Worm (Caenorhabditis elegans): ENCODE data around the gene lsm-7.
"Not testable (repeated sequence)": the region's sequence is repeated elsewhere in the genome, so short reads cannot be mapped to it uniquely, and the experiment has no call there.

Gene lsm-7

DNA sequence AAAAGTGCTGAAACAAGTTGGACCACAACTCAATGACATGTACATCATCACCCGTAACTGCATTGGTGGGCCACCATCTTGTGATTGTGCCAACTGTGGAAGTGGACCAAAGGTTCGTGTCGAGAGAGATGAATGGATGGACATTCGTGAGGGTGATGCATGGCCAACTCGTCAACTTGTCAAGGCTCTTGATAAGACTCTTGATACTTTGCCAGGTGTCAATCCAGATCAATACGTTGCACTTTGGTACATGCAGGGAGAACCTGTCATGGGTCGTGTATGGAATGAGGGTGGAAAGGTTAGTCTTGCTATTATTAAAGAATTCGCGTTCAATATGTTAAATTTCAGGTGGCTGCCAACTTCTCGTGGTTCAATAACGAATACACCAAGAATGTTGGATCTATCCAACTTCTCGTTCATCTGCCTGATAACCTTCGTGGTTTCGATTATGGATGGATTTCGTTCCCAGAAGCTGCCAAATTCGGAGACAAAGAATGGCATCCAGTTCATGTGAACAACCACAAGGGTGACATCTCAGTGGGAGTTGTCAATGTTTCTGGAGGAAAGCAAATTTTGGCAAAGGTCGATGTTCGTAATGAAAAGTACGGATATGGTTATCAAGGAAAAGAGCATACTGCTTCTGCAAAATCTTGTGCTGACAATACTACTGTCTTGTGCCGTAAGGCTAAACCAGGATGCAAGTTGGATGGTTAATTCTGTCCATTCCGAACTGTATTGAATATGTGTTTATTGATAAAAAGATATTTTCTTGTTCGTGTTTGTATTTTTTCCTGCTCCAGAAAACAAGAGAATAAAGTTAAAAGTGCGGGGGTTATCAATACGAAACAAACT lies 17.3 kb downstream of the lsm-7 start:
- TF ChIP-seq dao-5 (tag; optimal IDR thresholded peaks at IDR 0.05) (no peak), W03F9.2 (tag; optimal IDR thresholded peaks at IDR 0.05) (no peak), him-1 (tag; optimal IDR thresholded peaks at IDR 0.05) (no peak)

DNA sequence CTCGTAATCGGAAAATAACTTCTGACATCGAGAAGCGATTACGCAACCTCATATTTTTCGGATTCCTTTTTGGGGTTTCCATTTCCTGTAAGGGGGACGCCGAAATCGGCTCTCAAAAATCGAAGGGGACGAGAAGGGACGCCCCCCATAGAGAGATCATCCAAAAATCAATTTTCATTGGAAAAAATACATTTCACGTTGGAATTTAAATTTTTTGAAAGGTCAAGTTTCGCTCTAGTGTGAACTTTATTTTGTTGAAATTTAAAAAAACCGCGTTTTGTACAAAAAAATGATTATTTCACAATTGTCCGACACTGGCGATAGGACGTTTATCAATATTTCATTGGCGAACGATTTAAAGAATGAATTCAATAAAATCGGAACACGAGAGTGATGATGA lies 18.7 kb downstream of the lsm-7 start, which contains the start of gene Y69E1A.3:
TSS of gene Y69E1A.3 (plus strand) at position 301 of the 400 bp plus-strand sequence.
- TF ChIP-seq him-1 (tag; optimal IDR thresholded peaks at IDR 0.05) (no peak), dao-5 (tag; optimal IDR thresholded peaks at IDR 0.05) (no peak), W03F9.2 (tag; optimal IDR thresholded peaks at IDR 0.05) (no peak)

DNA sequence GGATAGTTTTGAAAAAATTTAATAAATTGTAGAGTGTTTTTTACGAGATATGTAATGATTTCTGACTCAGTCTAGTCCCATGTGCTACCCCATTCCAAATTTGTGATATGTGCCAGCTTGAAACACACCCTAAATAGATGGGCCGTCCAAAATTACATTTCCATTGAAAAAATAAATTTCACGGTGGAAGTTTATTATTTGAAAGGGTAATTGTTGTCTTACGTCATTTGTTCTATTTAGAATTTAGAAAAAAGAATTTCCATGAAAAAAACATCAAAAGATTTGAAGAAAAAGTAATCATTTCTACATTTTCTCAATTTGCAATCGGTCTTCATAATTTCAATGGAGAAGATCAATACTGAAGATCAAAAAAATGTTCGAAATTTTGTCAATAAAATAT lies 21.7 kb downstream of the lsm-7 start, which contains the start of gene Y69E1A.4:
TSS of gene Y69E1A.4 (plus strand) at position 301 of the 400 bp plus-strand sequence.
- TF ChIP-seq dao-5, him-1, W03F9.2 (tag; optimal IDR thresholded peaks at IDR 0.05): not testable (repeated sequence)

DNA sequence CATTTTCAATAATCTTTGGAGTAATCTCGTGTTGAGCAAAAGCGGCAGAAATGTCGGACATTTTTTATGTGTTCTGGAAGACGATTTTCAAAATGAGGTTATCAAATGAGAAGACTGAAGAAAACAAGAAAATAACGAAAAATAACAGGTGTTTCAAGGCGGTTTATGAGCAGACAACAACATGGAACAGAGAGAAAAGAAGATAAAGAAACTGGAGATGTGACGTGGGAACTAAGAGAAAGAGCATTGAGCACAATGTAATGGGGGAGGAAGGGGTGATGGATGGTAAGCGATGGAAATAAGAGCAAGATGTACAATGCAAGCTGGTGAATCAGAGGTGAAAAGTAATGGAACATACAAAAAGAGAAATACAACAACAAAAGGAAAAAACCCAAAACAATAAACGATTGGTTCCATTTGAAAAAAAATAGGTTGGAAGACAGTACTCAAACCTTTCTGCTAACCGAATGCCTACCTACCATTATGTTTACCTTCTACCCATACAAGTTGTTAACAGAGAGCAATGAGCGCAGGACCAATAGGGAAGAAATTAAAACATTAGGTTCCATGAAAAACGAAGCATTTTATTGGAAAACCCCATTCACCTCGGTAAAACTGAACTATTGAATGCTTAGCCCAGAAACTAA lies 24.4 kb downstream of the lsm-7 start, which contains the start of gene Y69E1A.5:
TSS of gene Y69E1A.5 (minus strand) at position 73 of the 647 bp plus-strand sequence.
- TF ChIP-seq dao-5 (tag; optimal IDR thresholded peaks at IDR 0.05), result no peak
- TF ChIP-seq him-1 (tag; optimal IDR thresholded peaks at IDR 0.05), result no peak
- TF ChIP-seq W03F9.2 (tag; optimal IDR thresholded peaks at IDR 0.05), result no peak

DNA sequence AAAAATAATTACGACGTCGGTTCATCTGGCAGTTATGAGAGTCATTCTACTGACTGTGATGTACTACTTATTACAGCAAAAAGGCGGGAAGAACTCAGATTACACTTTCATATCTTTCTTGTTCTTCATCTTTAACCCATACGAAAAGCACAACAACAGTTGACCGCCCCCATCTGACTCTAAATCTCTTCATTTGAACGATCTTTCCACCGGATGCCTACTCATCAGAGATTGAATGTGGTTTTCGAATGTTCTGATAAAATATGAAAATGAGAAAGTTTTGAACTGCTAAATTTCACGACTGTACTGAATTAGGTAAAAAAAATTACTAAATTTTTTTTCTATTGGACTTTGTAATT lies 24.9 kb downstream of the lsm-7 start, which contains the start of gene sri-19:
TSS of gene sri-19 (plus strand) at position 143 of the 359 bp plus-strand sequence.
- TF ChIP-seq him-1 (tag; optimal IDR thresholded peaks at IDR 0.05), result no peak
- no peak for TF ChIP-seq W03F9.2 (tag; optimal IDR thresholded peaks at IDR 0.05)
- no peak for TF ChIP-seq dao-5 (tag; optimal IDR thresholded peaks at IDR 0.05)

DNA sequence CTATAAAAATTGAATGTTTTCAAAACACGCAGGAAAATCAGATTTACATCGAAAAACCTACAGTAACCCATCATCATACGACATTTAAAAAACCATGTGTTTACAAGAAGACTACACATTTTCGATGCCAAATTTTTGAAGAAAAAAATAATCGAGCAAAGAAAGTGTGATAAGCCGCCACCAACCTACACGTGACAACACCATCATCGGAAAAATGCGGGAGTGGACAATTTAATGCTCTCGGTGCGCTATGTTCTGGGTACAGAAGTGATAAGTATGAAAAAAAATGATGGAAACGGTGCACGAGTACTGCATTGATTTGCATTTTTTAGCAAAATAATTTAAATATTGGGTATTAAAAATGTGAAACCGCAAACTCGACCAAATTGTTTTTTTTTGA lies 31.4 kb downstream of the lsm-7 start:
- TF ChIP-seq dao-5 (tag; optimal IDR thresholded peaks at IDR 0.05) (no peak), him-1 (tag; optimal IDR thresholded peaks at IDR 0.05) (no peak), W03F9.2 (tag; optimal IDR thresholded peaks at IDR 0.05) (no peak)

DNA sequence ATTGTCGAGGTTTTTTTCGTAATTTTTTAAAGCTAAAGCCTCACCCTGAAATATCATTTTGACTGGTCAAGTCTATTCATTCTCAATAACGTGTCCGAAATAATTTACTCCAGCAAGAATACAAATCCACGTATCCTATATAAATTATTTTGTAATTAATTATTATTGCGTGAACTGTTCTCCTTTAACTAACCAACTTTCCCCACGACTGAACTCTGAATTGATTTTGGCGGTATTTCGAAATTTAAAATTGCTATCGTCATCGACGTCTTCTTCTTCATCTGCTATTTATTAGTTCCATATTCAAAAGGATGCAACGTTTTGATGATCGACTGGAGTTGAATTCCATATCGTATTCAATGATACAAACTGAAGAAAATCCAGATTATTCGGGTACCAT lies 33.1 kb downstream of the lsm-7 start, which contains the start of the genes aqp-3 and Y69E1A.8:
TSS of gene aqp-3 (minus strand) at position 101 of the 400 bp plus-strand sequence.
TSS of gene Y69E1A.8 (plus strand) at position 246 of the 400 bp plus-strand sequence.
- TF ChIP-seq W03F9.2 (tag; optimal IDR thresholded peaks at IDR 0.05), result no peak
- no peak for TF ChIP-seq him-1 (tag; optimal IDR thresholded peaks at IDR 0.05)

DNA sequence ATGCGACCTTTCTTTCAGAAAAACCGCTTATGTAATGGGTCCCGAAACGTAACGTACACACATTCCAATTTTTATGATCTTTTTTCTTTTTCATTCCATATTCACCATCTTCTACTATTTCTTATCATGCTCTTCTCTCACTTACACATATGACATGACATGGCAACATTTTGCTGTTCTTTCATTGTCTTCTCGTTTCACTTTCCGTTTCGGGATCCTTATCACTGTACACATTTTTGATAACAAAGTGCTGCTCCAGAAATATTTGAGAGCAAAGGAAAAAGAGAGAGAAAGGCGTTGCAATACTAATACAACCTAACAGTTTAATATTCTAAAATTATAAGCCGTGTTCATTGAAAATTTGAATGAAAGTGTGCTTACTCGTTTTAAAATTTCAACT lies 37.0 kb downstream of the lsm-7 start:
- TF ChIP-seq W03F9.2 (tag; optimal IDR thresholded peaks at IDR 0.05) (no peak), him-1 (tag; optimal IDR thresholded peaks at IDR 0.05) (no peak)

DNA sequence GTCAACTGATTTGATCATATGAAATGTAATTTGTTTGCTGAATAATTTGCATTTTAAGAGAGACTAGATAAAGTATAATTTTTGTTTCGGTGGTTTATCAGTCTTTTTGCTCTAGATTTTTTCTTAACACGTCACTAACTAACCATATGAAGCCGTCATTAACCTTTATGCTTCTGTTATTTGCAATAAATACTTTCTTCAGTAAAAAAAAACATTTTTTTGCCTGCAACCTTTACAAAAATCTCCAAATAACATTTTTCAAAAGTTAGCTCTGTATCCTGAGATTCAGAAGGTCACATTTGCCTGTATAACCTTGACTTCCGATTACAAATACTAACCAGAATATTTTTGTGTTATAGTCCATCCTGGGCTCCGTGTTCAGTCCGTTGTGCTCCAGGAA lies 37.5 kb downstream of the lsm-7 start:
- TF ChIP-seq him-1 (tag; optimal IDR thresholded peaks at IDR 0.05), result no peak
- TF ChIP-seq dao-5 (tag; optimal IDR thresholded peaks at IDR 0.05), result no peak
- no peak for TF ChIP-seq W03F9.2 (tag; optimal IDR thresholded peaks at IDR 0.05)

DNA sequence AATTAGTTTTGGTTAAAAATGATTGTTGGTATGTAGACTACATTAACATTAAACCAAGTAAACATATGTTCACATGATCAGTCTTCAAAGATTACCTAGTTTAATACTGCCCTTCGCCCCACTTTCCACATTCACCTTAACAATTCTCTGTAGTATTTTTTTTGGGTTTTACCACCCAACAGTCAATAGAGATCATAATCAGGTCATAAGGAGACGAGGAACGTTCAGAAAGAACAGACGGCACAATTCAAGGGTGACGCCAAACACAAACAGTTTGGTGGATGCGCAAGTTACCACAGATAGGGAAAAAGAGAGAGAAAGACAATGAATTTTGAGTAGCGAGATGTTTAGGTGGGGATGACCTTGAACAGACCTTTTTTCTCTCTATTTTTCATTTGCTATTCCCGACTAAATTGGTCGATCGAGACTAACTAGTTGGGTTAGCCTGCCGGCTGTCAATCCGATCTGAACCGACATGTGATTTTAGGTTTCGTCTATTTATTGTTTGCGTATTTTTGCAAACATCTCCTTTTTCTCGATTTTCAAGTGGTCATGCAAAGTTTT lies 38.4 kb downstream of the lsm-7 start:
- no peak for TF ChIP-seq W03F9.2 (tag; optimal IDR thresholded peaks at IDR 0.05)
- TF ChIP-seq him-1 (tag; optimal IDR thresholded peaks at IDR 0.05), result no peak
- TF ChIP-seq dao-5 (tag; optimal IDR thresholded peaks at IDR 0.05), result no peak

DNA sequence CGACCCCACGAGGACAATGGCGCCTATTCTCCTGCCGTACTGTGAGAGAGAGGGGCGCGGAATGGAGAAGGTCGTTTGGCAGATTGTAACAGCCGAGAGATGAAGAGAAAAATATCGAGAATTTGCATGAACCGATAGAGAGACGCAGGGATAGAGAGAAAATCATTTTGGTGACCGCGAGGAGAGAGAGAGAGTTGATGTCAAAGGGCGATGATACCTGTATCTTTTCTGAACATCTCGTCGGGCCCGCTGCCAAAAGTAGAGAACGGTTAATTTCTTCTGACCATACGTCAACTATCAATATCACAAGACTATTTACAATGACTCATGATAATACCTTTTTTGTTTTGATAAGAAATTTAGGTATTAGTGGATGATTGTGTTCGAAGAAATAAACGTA lies 42.7 kb downstream of the lsm-7 start:
- no peak for TF ChIP-seq W03F9.2 (tag; optimal IDR thresholded peaks at IDR 0.05)
- TF ChIP-seq him-1 (tag; optimal IDR thresholded peaks at IDR 0.05), result no peak
- no peak for TF ChIP-seq dao-5 (tag; optimal IDR thresholded peaks at IDR 0.05)

DNA sequence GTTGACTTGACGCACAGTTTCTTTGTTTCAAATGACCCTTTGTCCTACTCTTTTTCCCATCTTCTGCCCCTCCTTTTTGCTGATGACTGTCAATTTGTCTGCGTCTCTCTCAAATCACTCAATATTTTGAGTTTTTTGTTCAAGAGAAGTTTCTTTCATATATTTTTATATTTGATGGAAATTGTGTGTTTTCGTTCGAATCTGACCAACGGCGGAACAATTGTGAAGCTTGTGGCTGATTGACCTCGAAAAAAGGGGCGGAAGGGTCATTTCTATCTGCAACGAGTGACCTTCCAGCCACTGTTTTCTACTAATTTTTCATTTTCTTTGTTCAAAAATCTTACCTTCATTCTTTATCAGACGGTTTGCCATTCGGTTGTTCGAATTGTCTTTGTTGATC lies 45.3 kb downstream of the lsm-7 start:
- TF ChIP-seq dao-5 (tag; optimal IDR thresholded peaks at IDR 0.05) (no peak), W03F9.2 (tag; optimal IDR thresholded peaks at IDR 0.05) (no peak), him-1 (tag; optimal IDR thresholded peaks at IDR 0.05) (no peak)

DNA sequence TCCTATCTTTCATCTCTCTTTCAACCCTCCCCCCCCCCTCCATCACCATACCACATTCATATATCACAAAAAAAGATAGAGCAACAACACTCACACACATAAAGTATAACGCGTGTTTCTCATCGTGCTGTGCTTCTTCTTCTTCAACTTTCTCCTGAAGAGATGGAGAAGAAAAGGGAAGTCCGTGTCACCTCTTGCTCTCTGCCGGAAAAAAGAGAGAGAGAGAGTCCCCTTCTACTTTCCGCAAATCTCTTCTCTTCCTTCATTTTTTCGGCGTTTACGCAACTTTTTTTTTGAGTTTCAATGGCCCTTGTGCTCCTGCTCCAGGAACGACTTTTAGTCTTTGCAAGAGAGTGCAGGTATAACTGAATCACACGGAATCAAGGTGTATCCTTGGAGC lies 46.4 kb downstream of the lsm-7 start:
- TF ChIP-seq him-1 (tag; optimal IDR thresholded peaks at IDR 0.05) (no peak), dao-5 (tag; optimal IDR thresholded peaks at IDR 0.05) (no peak), W03F9.2 (tag; optimal IDR thresholded peaks at IDR 0.05) (no peak)

DNA sequence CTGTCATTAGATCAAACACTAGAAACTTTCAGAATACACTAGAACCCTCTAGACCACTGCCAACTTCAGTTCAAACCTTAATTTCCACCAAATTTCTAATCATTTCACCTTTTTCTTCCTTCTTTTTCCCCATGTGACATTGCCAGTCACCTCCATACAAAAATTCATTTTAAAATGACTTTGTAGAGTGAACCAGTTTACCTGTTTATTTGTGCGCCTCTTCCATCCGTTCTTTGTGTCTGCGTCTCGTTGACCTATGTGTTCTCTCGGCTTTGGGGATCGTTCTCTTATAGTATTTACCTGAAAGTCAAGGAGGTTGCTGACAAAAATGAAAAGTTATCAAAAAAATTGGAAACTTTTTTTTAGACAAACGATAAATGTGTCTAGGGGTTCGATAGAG lies 47.3 kb downstream of the lsm-7 start:
- no peak for TF ChIP-seq W03F9.2 (tag; optimal IDR thresholded peaks at IDR 0.05)
- TF ChIP-seq him-1 (tag; optimal IDR thresholded peaks at IDR 0.05), result no peak
- TF ChIP-seq dao-5 (tag; optimal IDR thresholded peaks at IDR 0.05), result no peak

Data from whole organism, L4/young adult.